Worm (Caenorhabditis elegans) whole organism, young adult: Measurements from ENCODE around the gene hrde-2.

Source experiments
- F22D6.2 ChIP-seq: sonication (generic microtip); optimal IDR thresholded peaks from 2 replicates; lab custom pipeline; 2016; ENCODE audit warnings: mild to moderate bottlenecking, missing genetic modification characterization, missing compliant biosample characterization
- Y79H2A.3 ChIP-seq: fragments of 200-800 bp; sonication (Bioruptor generic); conservative IDR thresholded peaks from 2 replicates; pipeline ENCODE4 v1.3.6; 2022; ENCODE audit warnings: missing genetic modification reagents, missing genetic modification characterization, missing compliant biosample characterization
- aptf-3 ChIP-seq: fragments of 200-800 bp; sonication (Bioruptor generic); IDR thresholded peaks from 2 replicates; pipeline ENCODE4 v1.3.6; 2022; ENCODE audit warnings: missing genetic modification characterization, missing compliant biosample characterization
- attf-3 ChIP-seq: fragments of 200-800 bp; sonication (Bioruptor generic); conservative IDR thresholded peaks from 2 replicates; pipeline ENCODE4 v1.3.6; 2022; ENCODE audit warnings: missing genetic modification reagents, missing genetic modification characterization, missing compliant biosample characterization
- cebp-1 ChIP-seq, 2 experiments: fragments of 200-800 bp in 1 of 2; sonication (Bioruptor generic) in 1 of 2; sonication (generic microtip) in 1 of 2; IDR thresholded peaks in 1 of 2; optimal IDR thresholded peaks in 1 of 2; 2 replicates each; pipeline versions ENCODE4 v1.3.6 to Lab custom; 2017 to 2022; ENCODE audit warnings: missing compliant biosample characterization in 2 of 2, missing genetic modification characterization in 2 of 2, mild to moderate bottlenecking in 1 of 2, missing genetic modification reagents in 1 of 2, moderate library complexity in 1 of 2
- die-1 ChIP-seq: sonication (generic microtip); optimal IDR thresholded peaks from 2 replicates; lab custom pipeline; 2016; ENCODE audit warnings: missing genotype, mild to moderate bottlenecking, missing genetic modification characterization, missing compliant biosample characterization
- lin-26 ChIP-seq: fragments of 200-800 bp; sonication (Bioruptor generic); IDR thresholded peaks from 2 replicates; pipeline ENCODE4 v1.3.6; 2022; ENCODE audit warnings: missing genetic modification reagents, missing genetic modification characterization, missing compliant biosample characterization
- lin-35 ChIP-seq, 3 experiments: fragments of 150-350 bp in 2 of 3; sonication (generic microtip) in 1 of 3; optimal IDR thresholded peaks; 2 replicates each; lab custom pipeline; 2014 to 2018; ENCODE audit warnings: missing biosample characterization in 3 of 3, missing genetic modification characterization in 3 of 3, missing genetic modification reagents in 3 of 3
- madf-3 ChIP-seq: fragments of 200-800 bp; sonication (Bioruptor generic); IDR thresholded peaks from 2 replicates; pipeline ENCODE4 v1.3.6; 2022; ENCODE audit warnings: missing genetic modification reagents, missing genetic modification characterization, missing compliant biosample characterization
- nfya-1 ChIP-seq: sonication (generic microtip); optimal IDR thresholded peaks from 2 replicates; lab custom pipeline; 2017; ENCODE audit warnings: antibody characterized with exemption, missing compliant biosample characterization, missing genetic modification characterization, borderline replicate concordance; ENCODE audit not compliant: insufficient read depth

DNA sequence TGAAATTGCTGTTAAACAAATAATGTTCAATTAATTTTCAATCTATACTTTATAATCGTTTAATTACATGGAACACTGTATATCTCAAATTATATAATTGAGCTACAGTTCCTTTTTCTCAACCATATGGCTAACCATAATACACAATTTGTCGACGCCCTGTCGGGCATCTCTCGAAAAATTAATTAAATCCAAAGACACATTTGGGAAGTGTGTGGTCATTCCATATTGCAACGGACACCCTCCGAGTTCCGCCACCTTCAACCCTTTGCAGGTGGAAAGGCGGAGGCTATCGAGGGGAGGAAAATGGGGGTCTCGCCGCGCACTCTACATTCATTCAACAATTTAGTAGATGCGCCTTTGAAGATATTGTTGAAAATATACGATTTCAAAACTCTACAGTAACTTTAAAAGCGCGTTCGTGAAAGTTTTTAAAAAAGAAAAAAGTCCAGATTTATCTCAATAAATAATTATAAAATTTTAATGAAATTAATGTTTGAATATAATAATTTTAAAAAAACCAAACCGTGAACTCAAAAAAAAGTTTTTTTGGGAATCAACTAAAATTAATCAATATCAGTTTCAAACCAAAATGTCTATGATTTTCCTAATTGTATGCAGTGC lies 24.1 kb downstream of the hrde-2 start, which contains the start of gene F14H8.8:
- no peak for TF ChIP-seq cebp-1 (GFP tag; IDR thresholded peaks at IDR 0.05; lab: Robert Waterston, UW)
- no peak for TF ChIP-seq cebp-1 (tag; optimal IDR thresholded peaks at IDR 0.05; lab: Kevin White, UChicago)
- TF ChIP-seq lin-26 = no peak
- TF ChIP-seq die-1 (tag; lab: Kevin White, UChicago) = peak; percentile 4
- TF ChIP-seq aptf-3 = no peak
- no peak for TF ChIP-seq F22D6.2
- no peak for TF ChIP-seq madf-3 (GFP tag; lab: Robert Waterston, UW)
- TF ChIP-seq lin-35 (GFP tag; optimal IDR thresholded peaks at IDR 0.05; lab: Kevin White, UChicago) = no peak
- no peak for TF ChIP-seq nfya-1 (tag; lab: Kevin White, UChicago)
- TF ChIP-seq attf-3 (GFP tag; lab: Robert Waterston, UW) = no peak
- TF ChIP-seq Y79H2A.3 (GFP tag; lab: Robert Waterston, UW) = no peak
